Worm (Caenorhabditis elegans): ENCODE data around the gene B0524.2.

ce11 chrIII:1853944-1854343 lies 39.9 kb upstream of the B0524.2 start:
- TF ChIP-seq pha-2 (tag; optimal IDR thresholded peaks at IDR 0.05) (no peak), nhr-11 (tag; optimal IDR thresholded peaks at IDR 0.05) (no peak)

All from whole organism, late embryonic.